Worm (Caenorhabditis elegans): ENCODE measurements around the gene F25H9.2.

- TF ChIP-seq dpff-1 (tag; optimal IDR thresholded peaks at IDR 0.05) (no peak), ztf-3 (GFP tag; optimal IDR thresholded peaks at IDR 0.05) (no peak), aptf-2 (GFP tag; conservative IDR thresholded peaks at IDR 0.05) (no peak), mes-4 (tag; optimal IDR thresholded peaks at IDR 0.05) (no peak)
Observed at ce11 chrV:13473467-13473866, 15.6 kb downstream of the F25H9.2 start, which contains the start of gene T10G3.1.

All from whole organism, young adult.